Worm (Caenorhabditis elegans) whole organism, L4 larva: Measurements from ENCODE around the gene R07B7.10.

Source experiments
- F26F4.8 ChIP-seq: fragments of 200-800 bp; sonication (Bioruptor generic); conservative IDR thresholded peaks from 2 replicates; pipeline ENCODE4 v1.3.6; 2022; ENCODE audit warnings: missing genetic modification characterization, missing compliant biosample characterization
- ceh-44 ChIP-seq: fragments of 200-800 bp; sonication (Bioruptor generic); IDR thresholded peaks from 2 replicates; pipeline ENCODE4 v1.3.6; 2022; ENCODE audit warnings: missing genetic modification reagents, missing genetic modification characterization, missing compliant biosample characterization
- daf-8 ChIP-seq: fragments of 200-800 bp; sonication (Bioruptor generic); IDR thresholded peaks from 2 replicates; pipeline ENCODE4 v1.3.6; 2022; ENCODE audit warnings: missing genetic modification characterization, missing compliant biosample characterization
- mep-1 ChIP-seq: fragments of 150-350 bp; sonication (generic microtip); optimal IDR thresholded peaks from 3 replicates; lab custom pipeline; 2014; ENCODE audit warnings: missing biosample characterization, missing genetic modification characterization
- nhr-11 ChIP-seq: fragments of 150-350 bp; optimal IDR thresholded peaks from 2 replicates; lab custom pipeline; 2014; ENCODE audit warnings: missing biosample characterization, missing genetic modification characterization
- pqm-1 ChIP-seq: sonication (generic microtip); optimal IDR thresholded peaks from 2 replicates; lab custom pipeline; 2017; ENCODE audit warnings: missing biosample characterization, missing genetic modification characterization
- unc-130 ChIP-seq: sonication (generic microtip); optimal IDR thresholded peaks from 2 replicates; lab custom pipeline; 2016; ENCODE audit warnings: missing genetic modification reagents, missing genetic modification characterization, missing compliant biosample characterization
- ztf-11 ChIP-seq: fragments of 150-350 bp; optimal IDR thresholded peaks from 2 replicates; lab custom pipeline; 2014; ENCODE audit warnings: missing biosample characterization, missing genetic modification characterization

- no peak for TF ChIP-seq ztf-11 (tag; lab: Kevin White, UChicago)
- TF ChIP-seq pqm-1 (tag; lab: Kevin White, UChicago): no peak
- no peak for TF ChIP-seq mep-1
- TF ChIP-seq F26F4.8 (GFP tag; lab: Robert Waterston, UW): no peak
- TF ChIP-seq daf-8: no peak
- TF ChIP-seq nhr-11 (tag; lab: Kevin White, UChicago): no peak
- TF ChIP-seq unc-130 (GFP tag; lab: Kevin White, UChicago): no peak
- no peak for TF ChIP-seq ceh-44 (GFP tag; lab: Robert Waterston, UW)
Observed at ce11 chrV:12033841-12034240, 49.2 kb upstream of the R07B7.10 start.
